Fruit fly (Drosophila melanogaster): ENCODE data around the gene MnM.

Gene MnM

dm6 chr3L:3164951-3165350, 13.4 kb downstream of the MnM start, which contains the start of gene CG32280 (continued):
- no peak for TF ChIP-seq gce (GFP tag; IDR thresholded peaks at IDR 0.05)
- no peak for TF ChIP-seq MTF-1 (GFP tag; optimal IDR thresholded peaks at IDR 0.05; ENCODE audit: borderline replicate concordance)
- no peak for TF ChIP-seq cas (GFP tag; IDR thresholded peaks at IDR 0.05)
- no peak for TF ChIP-seq CG33213 (GFP tag; optimal IDR thresholded peaks at IDR 0.05)
- TF ChIP-seq CG4854 (GFP tag; optimal IDR thresholded peaks at IDR 0.05) = no peak
- no peak for TF ChIP-seq sc (optimal IDR thresholded peaks at IDR 0.05)
- TF ChIP-seq sc (GFP tag; optimal IDR thresholded peaks at IDR 0.05) = no peak
- no peak for TF ChIP-seq lov (optimal IDR thresholded peaks at IDR 0.05)
- no peak for TF ChIP-seq lov (GFP tag; IDR thresholded peaks at IDR 0.05)
- TF ChIP-seq sqz (GFP tag; optimal IDR thresholded peaks at IDR 0.05) = no peak
- no peak for TF ChIP-seq CG31441 (GFP tag; IDR thresholded peaks at IDR 0.05)
- no peak for TF ChIP-seq Mes4 (GFP tag; optimal IDR thresholded peaks at IDR 0.05)
- TF ChIP-seq CG10979 (tag; optimal IDR thresholded peaks at IDR 0.05) = no peak
- TF ChIP-seq CG6765 (GFP tag; optimal IDR thresholded peaks at IDR 0.05) = peak; percentile 20
- TF ChIP-seq CG4360 (GFP tag; IDR thresholded peaks at IDR 0.05) = no peak
- no peak for TF ChIP-seq CG1832 (GFP tag; optimal IDR thresholded peaks at IDR 0.05)
- no peak for TF ChIP-seq Mrtf (GFP tag; IDR thresholded peaks at IDR 0.05)
- TF ChIP-seq CG9797 (GFP tag; optimal IDR thresholded peaks at IDR 0.05) = peak; percentile 77
- no peak for TF ChIP-seq ara (GFP tag; IDR thresholded peaks at IDR 0.05)
- TF ChIP-seq Lpt (GFP tag; optimal IDR thresholded peaks at IDR 0.05) = no peak
- peak; percentile 26 for TF ChIP-seq CoRest (tag; optimal IDR thresholded peaks at IDR 0.05)
- TF ChIP-seq ssp (GFP tag; IDR thresholded peaks at IDR 0.05) = no peak
- TF ChIP-seq CG17829 (tag; optimal IDR thresholded peaks at IDR 0.05) = peak; percentile 33
- TF ChIP-seq tna (GFP tag; IDR thresholded peaks at IDR 0.05; ENCODE audit: partially characterized antibody) = peak; percentile 85
- TF ChIP-seq Meics (GFP tag; optimal IDR thresholded peaks at IDR 0.05) = no peak
- TF ChIP-seq Camta (GFP tag; optimal IDR thresholded peaks at IDR 0.05) = no peak
- peak; percentile 33 for TF ChIP-seq Max (GFP tag; optimal IDR thresholded peaks at IDR 0.05)
- peak; percentile 48 for TF ChIP-seq mam (GFP tag; optimal IDR thresholded peaks at IDR 0.05)
- TF ChIP-seq CG7928 (GFP tag; optimal IDR thresholded peaks at IDR 0.05) = no peak
- no peak for TF ChIP-seq dati (GFP tag; IDR thresholded peaks at IDR 0.05)
- peak; percentile 23 for TF ChIP-seq CG12391 (tag; optimal IDR thresholded peaks at IDR 0.05)
- TF ChIP-seq CG9215 (GFP tag; IDR thresholded peaks at IDR 0.05) = no peak
- TF ChIP-seq Jarid2 (GFP tag; optimal IDR thresholded peaks at IDR 0.05) = no peak
- TF ChIP-seq CG4617 (GFP tag; optimal IDR thresholded peaks at IDR 0.05; ENCODE audit: borderline replicate concordance) = peak; percentile 52
- no peak for TF ChIP-seq CG17802 (tag; optimal IDR thresholded peaks at IDR 0.05)
- no peak for TF ChIP-seq Poxn (GFP tag; IDR thresholded peaks at IDR 0.05)
- TF ChIP-seq bowl (GFP tag; IDR thresholded peaks at IDR 0.05) = no peak
- no peak for TF ChIP-seq Gsc (GFP tag; IDR thresholded peaks at IDR 0.05)
- TF ChIP-seq trh (GFP tag; optimal IDR thresholded peaks at IDR 0.05) = no peak
- TF ChIP-seq CG15514 (GFP tag; optimal IDR thresholded peaks at IDR 0.05) = peak; percentile 72
- 0 out of 3 replicates have a peak, but pooled peaks have one; percentile 6 for TF ChIP-seq CG2199 (GFP tag; IDR thresholded peaks at IDR 0.05)
- no peak for TF ChIP-seq Dfd (GFP tag; optimal IDR thresholded peaks at IDR 0.05)
- no peak for TF ChIP-seq CG33557 (GFP tag; optimal IDR thresholded peaks at IDR 0.05)
- TF ChIP-seq nau (GFP tag; optimal IDR thresholded peaks at IDR 0.05) = no peak
- TF ChIP-seq trem (tag; optimal IDR thresholded peaks at IDR 0.05) = peak; percentile 59
- TF ChIP-seq H15 (GFP tag; IDR thresholded peaks at IDR 0.05) = no peak
- 0 out of 3 replicates have a peak, but pooled peaks have one; percentile 51 for TF ChIP-seq zfh1 (GFP tag; IDR thresholded peaks at IDR 0.05)
- TF ChIP-seq abd-A (tag; optimal IDR thresholded peaks at IDR 0.05) = no peak
- TF ChIP-seq Sry-δ (GFP tag; optimal IDR thresholded peaks at IDR 0.05) = peak; percentile 80
- TF ChIP-seq Drgx (GFP tag; IDR thresholded peaks at IDR 0.05) = no peak
- peak; percentile 90 for TF ChIP-seq unc-4 (GFP tag; IDR thresholded peaks at IDR 0.05; ENCODE audit: partially characterized antibody)
- TF ChIP-seq CG2678 (tag; optimal IDR thresholded peaks at IDR 0.05) = no peak
